Fruit fly (Drosophila melanogaster) whole organism, embryonic: Measurements from ENCODE around the gene Hecw.

ENCODE experiments used
- Atf-2 ChIP-seq: fragments of 200-800 bp; sonication (Bioruptor generic); optimal IDR thresholded peaks from 2 replicates; lab custom pipeline; 2016; ENCODE audit warnings: missing biosample characterization, missing genetic modification characterization
- B-H2 ChIP-seq: fragments of 200-800 bp; sonication (Bioruptor generic); optimal IDR thresholded peaks from 2 replicates; lab custom pipeline; 2018; ENCODE audit warnings: missing biosample characterization, mild to moderate bottlenecking, missing genetic modification characterization
- CG12219 ChIP-seq: fragments of 200-800 bp; sonication (Bioruptor generic); optimal IDR thresholded peaks from 3 replicates; lab custom pipeline; 2018; ENCODE audit warnings: missing biosample characterization, mild to moderate bottlenecking, missing genetic modification characterization
- CG12659 ChIP-seq: fragments of 200-800 bp; sonication (Bioruptor generic); optimal IDR thresholded peaks from 3 replicates; lab custom pipeline; 2017; ENCODE audit warnings: mild to moderate bottlenecking, missing biosample characterization, missing genetic modification reagents, missing genetic modification characterization
- CG14441 ChIP-seq: fragments of 200-800 bp; sonication (Bioruptor generic); IDR thresholded peaks from 2 replicates; pipeline ENCODE4 v1.3.6; 2022; ENCODE audit warnings: missing biosample characterization, missing genetic modification characterization
- CG15514 ChIP-seq: fragments of 200-800 bp; sonication (Bioruptor generic); optimal IDR thresholded peaks from 3 replicates; lab custom pipeline; 2017; ENCODE audit warnings: missing biosample characterization, missing genetic modification characterization, mild to moderate bottlenecking, moderate library complexity, missing genetic modification reagents
- CG15601 ChIP-seq: fragments of 200-800 bp; sonication (Bioruptor generic); optimal IDR thresholded peaks from 3 replicates; lab custom pipeline; 2019; ENCODE audit warnings: missing biosample characterization, mild to moderate bottlenecking, missing genetic modification characterization, moderate library complexity
- CG1602 ChIP-seq: fragments of 200-800 bp; sonication (Bioruptor generic); optimal IDR thresholded peaks from 3 replicates; lab custom pipeline; 2016; ENCODE audit warnings: missing biosample characterization, missing genetic modification characterization
- CG16815 ChIP-seq: fragments of 200-800 bp; sonication (Bioruptor generic); optimal IDR thresholded peaks from 3 replicates; lab custom pipeline; 2017; ENCODE audit warnings: missing biosample characterization, mild to moderate bottlenecking, missing genetic modification characterization
- CG17802 ChIP-seq: fragments of 200-800 bp; sonication (Bioruptor generic); optimal IDR thresholded peaks from 2 replicates; lab custom pipeline; 2018; ENCODE audit warnings: missing biosample characterization, mild to moderate bottlenecking, missing genetic modification characterization, moderate library complexity
- CG18262 ChIP-seq: fragments of 200-800 bp; optimal IDR thresholded peaks from 3 replicates; lab custom pipeline; 2019; ENCODE audit warnings: missing biosample characterization, mild to moderate bottlenecking, missing genetic modification characterization, moderate library complexity
- CG2116 ChIP-seq: fragments of 200-800 bp; sonication (Bioruptor generic); optimal IDR thresholded peaks from 3 replicates; lab custom pipeline; 2018; ENCODE audit warnings: missing biosample characterization, mild to moderate bottlenecking, missing genetic modification characterization
- CG34376 ChIP-seq: fragments of 200-800 bp; sonication (Bioruptor generic); optimal IDR thresholded peaks from 2 replicates; lab custom pipeline; 2018; ENCODE audit warnings: missing biosample characterization, mild to moderate bottlenecking, missing genetic modification characterization
- CG6791 ChIP-seq: fragments of 200-800 bp; sonication (Bioruptor generic); IDR thresholded peaks from 3 replicates; pipeline ENCODE4 v1.3.6; 2022; ENCODE audit warnings: missing biosample characterization, missing genetic modification characterization; ENCODE audit not compliant: partially characterized antibody
- CG7372 ChIP-seq: fragments of 200-800 bp; sonication (Bioruptor generic); IDR thresholded peaks from 2 replicates; pipeline ENCODE4 v1.3.6; 2022; ENCODE audit warnings: missing biosample characterization, missing genetic modification characterization
- CG7745 ChIP-seq: fragments of 200-800 bp; sonication (Bioruptor generic); optimal IDR thresholded peaks from 2 replicates; lab custom pipeline; 2018; ENCODE audit warnings: missing biosample characterization, mild to moderate bottlenecking, missing genetic modification characterization, moderate library complexity
- CG7987 ChIP-seq: fragments of 200-800 bp; sonication (Bioruptor generic); optimal IDR thresholded peaks from 2 replicates; lab custom pipeline; 2018; ENCODE audit warnings: missing biosample characterization, mild to moderate bottlenecking, missing genetic modification characterization, moderate library complexity
- CG8089 ChIP-seq: fragments of 200-800 bp; sonication (Bioruptor generic); optimal IDR thresholded peaks from 3 replicates; lab custom pipeline; 2016; ENCODE audit warnings: missing biosample characterization, missing genetic modification characterization
- CG8281 ChIP-seq: fragments of 200-800 bp; sonication (Bioruptor generic); optimal IDR thresholded peaks from 2 replicates; lab custom pipeline; 2018; ENCODE audit warnings: missing biosample characterization, mild to moderate bottlenecking, missing genetic modification characterization, moderate library complexity
- CG9727 ChIP-seq: fragments of 200-800 bp; sonication (Bioruptor generic); optimal IDR thresholded peaks from 3 replicates; lab custom pipeline; 2017; ENCODE audit warnings: missing biosample characterization, mild to moderate bottlenecking, missing genetic modification characterization
- CoRest ChIP-seq: fragments of 200-800 bp; sonication (Bioruptor generic); optimal IDR thresholded peaks from 3 replicates; lab custom pipeline; 2018; ENCODE audit warnings: missing biosample characterization, mild to moderate bottlenecking, missing genetic modification characterization, moderate library complexity
- Doc3 ChIP-seq: fragments of 200-800 bp; sonication (Bioruptor generic); IDR thresholded peaks from 3 replicates; pipeline ENCODE4 v1.3.6; 2022; ENCODE audit warnings: missing biosample characterization, missing genetic modification characterization; ENCODE audit not compliant: partially characterized antibody
- Dref ChIP-seq: fragments of 200-800 bp; sonication (Bioruptor generic); IDR thresholded peaks from 2 replicates; pipeline ENCODE4 v1.3.6; 2022; ENCODE audit warnings: missing biosample characterization, missing genetic modification characterization
- E2f2 ChIP-seq: fragments of 200-800 bp; sonication (Bioruptor generic); IDR thresholded peaks from 2 replicates; pipeline ENCODE4 v1.3.6; 2022; ENCODE audit warnings: missing biosample characterization, missing genetic modification characterization
- GATAe ChIP-seq: fragments of 200-800 bp; sonication (Bioruptor generic); conservative IDR thresholded peaks from 2 replicates; pipeline ENCODE4 v1.3.6; 2022; ENCODE audit warnings: missing biosample characterization, missing genetic modification characterization
- Gug ChIP-seq: fragments of 200-800 bp; sonication (Bioruptor generic); IDR thresholded peaks from 4 replicates; pipeline ENCODE4 v1.3.6; 2022; ENCODE audit warnings: missing biosample characterization, missing genetic modification characterization
- H15 ChIP-seq: fragments of 200-800 bp; sonication (Bioruptor generic); IDR thresholded peaks from 3 replicates; pipeline ENCODE4 v1.3.6; 2022; ENCODE audit warnings: missing biosample characterization, missing genetic modification characterization
- Meics ChIP-seq: fragments of 200-800 bp; sonication (Bioruptor generic); optimal IDR thresholded peaks from 2 replicates; lab custom pipeline; 2017; ENCODE audit warnings: missing biosample characterization, mild to moderate bottlenecking, missing genetic modification characterization
- Scr ChIP-seq: fragments of 200-800 bp; sonication (Bioruptor generic); IDR thresholded peaks from 2 replicates; pipeline ENCODE4 v1.3.6; 2022; ENCODE audit warnings: missing biosample characterization, missing genetic modification characterization; ENCODE audit not compliant: partially characterized antibody
- Sox102F ChIP-seq: fragments of 200-800 bp; sonication (Bioruptor generic); optimal IDR thresholded peaks from 2 replicates; lab custom pipeline; 2018; ENCODE audit warnings: missing biosample characterization, mild to moderate bottlenecking, missing genetic modification characterization, moderate library complexity
- Sry-β ChIP-seq: fragments of 200-800 bp; sonication (Bioruptor generic); optimal IDR thresholded peaks from 2 replicates; lab custom pipeline; 2018; ENCODE audit warnings: missing biosample characterization, mild to moderate bottlenecking, missing genetic modification characterization, moderate library complexity
- amos ChIP-seq: fragments of 200-800 bp; sonication (Bioruptor generic); IDR thresholded peaks from 2 replicates; pipeline ENCODE4 v1.3.6; 2022; ENCODE audit warnings: missing biosample characterization, missing genetic modification characterization; ENCODE audit not compliant: partially characterized antibody
- ara ChIP-seq: fragments of 200-800 bp; sonication (Bioruptor generic); IDR thresholded peaks from 2 replicates; pipeline ENCODE4 v1.3.6; 2022; ENCODE audit warnings: missing biosample characterization, missing genetic modification characterization
- chinmo ChIP-seq: fragments of 200-800 bp; sonication (Bioruptor generic); IDR thresholded peaks from 4 replicates; pipeline ENCODE4 v1.3.6; 2022; ENCODE audit warnings: missing biosample characterization, missing genetic modification characterization; ENCODE audit not compliant: partially characterized antibody
- chm ChIP-seq: fragments of 200-800 bp; sonication (Bioruptor generic); IDR thresholded peaks from 2 replicates; pipeline ENCODE4 v1.3.6; 2022; ENCODE audit warnings: missing biosample characterization, missing genetic modification characterization
- dimm ChIP-seq: fragments of 200-800 bp; sonication (Bioruptor generic); IDR thresholded peaks from 2 replicates; pipeline ENCODE4 v1.3.6; 2022; ENCODE audit warnings: missing biosample characterization, missing genetic modification characterization
- dpn ChIP-seq, 2 experiments: fragments of 200-800 bp; sonication (Bioruptor generic); optimal IDR thresholded peaks; 3 replicates each; lab custom pipeline; 2016; ENCODE audit warnings: missing biosample characterization in 2 of 2, missing genetic modification characterization in 2 of 2
- exex ChIP-seq: fragments of 200-800 bp; sonication (Bioruptor generic); optimal IDR thresholded peaks from 4 replicates; lab custom pipeline; 2018; ENCODE audit warnings: missing biosample characterization, mild to moderate bottlenecking, missing genetic modification characterization, moderate library complexity
- ftz-f1 ChIP-seq: fragments of 200-800 bp; sonication (Bioruptor generic); optimal IDR thresholded peaks from 2 replicates; lab custom pipeline; 2016; ENCODE audit warnings: missing biosample characterization, missing genetic modification characterization
- hb ChIP-seq: fragments of 200-800 bp; sonication (Bioruptor generic); IDR thresholded peaks from 3 replicates; pipeline ENCODE4 v1.3.6; 2022; ENCODE audit warnings: missing biosample characterization, missing genetic modification characterization; ENCODE audit not compliant: partially characterized antibody
- p53 ChIP-seq: fragments of 200-800 bp; sonication (Bioruptor generic); optimal IDR thresholded peaks from 2 replicates; lab custom pipeline; 2016; ENCODE audit warnings: missing biosample characterization, missing genetic modification characterization
- pum ChIP-seq: fragments of 200-800 bp; sonication (Bioruptor generic); optimal IDR thresholded peaks from 2 replicates; lab custom pipeline; 2016; ENCODE audit warnings: missing biosample characterization, missing genetic modification characterization
- ranshi ChIP-seq: fragments of 200-800 bp; sonication (Bioruptor generic); IDR thresholded peaks from 2 replicates; pipeline ENCODE4 v1.3.6; 2022; ENCODE audit warnings: missing biosample characterization, missing genetic modification characterization
- salm ChIP-seq: fragments of 200-800 bp; sonication (Bioruptor generic); optimal IDR thresholded peaks from 2 replicates; lab custom pipeline; 2018; ENCODE audit warnings: missing biosample characterization, mild to moderate bottlenecking, missing genetic modification characterization
- sim ChIP-seq: fragments of 200-800 bp; sonication (Bioruptor generic); IDR thresholded peaks from 2 replicates; pipeline ENCODE4 v1.3.6; 2022; ENCODE audit warnings: missing biosample characterization, missing genetic modification characterization
- tll ChIP-seq, 2 experiments: fragments of 200-800 bp in 1 of 2; fragments of >200 bp in 1 of 2; sonication (Bioruptor generic) in 1 of 2; optimal IDR thresholded peaks; 2 replicates each; lab custom pipeline; 2017 to 2019; ENCODE audit warnings: missing biosample characterization in 2 of 2, missing genetic modification characterization in 2 of 2, mild to moderate bottlenecking in 1 of 2, moderate library complexity in 1 of 2
- unpg ChIP-seq: fragments of 200-800 bp; sonication (Bioruptor generic); optimal IDR thresholded peaks from 3 replicates; lab custom pipeline; 2018; ENCODE audit warnings: missing biosample characterization, mild to moderate bottlenecking, missing genetic modification characterization, moderate library complexity
- vvl ChIP-seq: fragments of 200-800 bp; sonication (Bioruptor generic); IDR thresholded peaks from 2 replicates; pipeline ENCODE4 v1.3.6; 2022; ENCODE audit warnings: missing biosample characterization, missing genetic modification characterization

Hecw gene

DNA sequence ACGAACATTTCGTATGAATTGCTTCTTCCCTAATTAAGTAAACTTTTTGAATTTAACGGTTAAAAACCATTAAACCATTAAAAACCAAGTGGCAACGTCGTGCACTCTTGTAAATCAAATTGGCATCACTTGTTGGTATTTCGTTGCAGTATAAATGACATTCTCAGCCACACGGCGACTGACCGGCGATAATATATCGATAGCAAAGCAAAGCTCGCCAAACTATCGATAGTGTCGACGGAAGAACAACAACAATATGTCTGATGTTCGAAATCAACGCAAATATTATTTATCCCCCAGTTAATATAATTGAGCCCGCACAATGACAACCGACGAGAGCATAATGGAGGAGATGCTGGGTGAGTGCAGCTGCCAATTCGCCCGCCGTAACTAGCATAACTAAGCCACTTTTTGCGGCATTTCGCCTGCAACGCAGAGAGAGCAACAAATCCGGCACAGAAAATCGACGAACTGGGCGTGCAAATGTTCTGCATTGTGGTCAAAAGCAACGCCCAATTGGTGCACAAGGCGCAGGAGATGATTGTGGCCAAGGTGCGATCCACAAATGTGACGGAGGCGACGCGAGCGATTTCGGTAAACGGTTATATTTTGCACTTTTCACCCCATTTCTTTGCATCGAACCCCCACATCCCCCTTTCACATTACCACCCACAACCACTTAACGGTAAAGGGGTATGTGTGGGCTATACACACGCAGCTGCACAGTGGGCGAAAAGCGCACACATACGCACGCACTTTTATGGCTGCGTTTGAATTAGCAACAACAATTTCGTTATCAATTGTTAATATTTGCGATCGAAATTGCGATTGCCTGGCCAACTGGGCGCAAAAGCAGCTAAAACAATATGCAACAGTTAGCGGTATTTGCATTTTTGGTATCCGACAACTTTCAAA lies 7.7 kb upstream of the Hecw start, which contains the start of gene Gga (continued):
- peak; percentile 61 for TF ChIP-seq CG15514
- TF ChIP-seq CG12219 (GFP tag; lab: Kevin White, UChicago), result no peak
- no peak for TF ChIP-seq dimm
- TF ChIP-seq CG2116 (GFP tag; lab: Kevin White, UChicago), result peak; percentile 51
- TF ChIP-seq chinmo (GFP tag; lab: Robert Waterston, UW), result peak; percentile 95
- no peak for TF ChIP-seq CG9727
- no peak for TF ChIP-seq unpg
- TF ChIP-seq Sry-β (GFP tag; lab: Kevin White, UChicago), result no peak
- peak; percentile 69 for TF ChIP-seq E2f2
- TF ChIP-seq CoRest (tag; lab: Kevin White, UChicago), result peak; percentile 7
- peak; percentile 30; the same call in 1 of the 2 replicates for TF ChIP-seq ara (GFP tag; lab: Robert Waterston, UW)
- TF ChIP-seq CG14441 (GFP tag; lab: Robert Waterston, UW), result no peak
- TF ChIP-seq CG15601 (tag; lab: Kevin White, UChicago), result no peak
- TF ChIP-seq ranshi (GFP tag; lab: Robert Waterston, UW), result no peak
- TF ChIP-seq Gug (GFP tag; lab: Robert Waterston, UW), result no peak
- TF ChIP-seq exex (tag; lab: Kevin White, UChicago), result peak; percentile 57

- TF ChIP-seq GATAe (GFP tag; lab: Robert Waterston, UW) (no peak), CG6791 (GFP tag; lab: Robert Waterston, UW) (peak; percentile 69), CG34376 (GFP tag; lab: Kevin White, UChicago) (no peak), sim (no peak), Scr (GFP tag; lab: Robert Waterston, UW) (peak; percentile 69), CG17802 (tag; lab: Kevin White, UChicago) (no peak), Atf-2 (GFP tag; lab: Kevin White, UChicago) (no peak), dpn (GFP tag; optimal IDR thresholded peaks at IDR 0.05; lab: Kevin White, UChicago) (no peak), salm (no peak), Meics (GFP tag; lab: Kevin White, UChicago) (no peak), chm (GFP tag; lab: Robert Waterston, UW) (no peak), hb (peak; percentile 38; the same call in 1 of the 3 replicates), Sox102F (no peak), CG12659 (peak; percentile 6), CG8281 (no peak), ftz-f1 (GFP tag; lab: Kevin White, UChicago) (no peak), pum (GFP tag; lab: Kevin White, UChicago) (no peak), CG1602 (GFP tag; lab: Kevin White, UChicago) (no peak), Dref (GFP tag; lab: Robert Waterston, UW) (peak; percentile 82), CG7372 (GFP tag; lab: Robert Waterston, UW) (no peak), CG16815 (GFP tag; lab: Kevin White, UChicago) (no peak), vvl (GFP tag; lab: Robert Waterston, UW) (no peak), B-H2 (GFP tag; lab: Kevin White, UChicago) (no peak), CG7745 (tag; lab: Kevin White, UChicago) (no peak), H15 (GFP tag; lab: Robert Waterston, UW) (no peak), Doc3 (GFP tag; lab: Robert Waterston, UW) (peak; percentile 54; the same call in 1 of the 3 replicates), amos (GFP tag; lab: Robert Waterston, UW) (peak; percentile 69), p53 (GFP tag; lab: Kevin White, UChicago) (peak; percentile 6), tll (GFP tag; optimal IDR thresholded peaks at IDR 0.05; lab: Kevin White, UChicago) (no peak), CG18262 (tag; lab: Kevin White, UChicago) (no peak), CG7987 (GFP tag; lab: Kevin White, UChicago) (no peak), CG8089 (GFP tag; lab: Kevin White, UChicago) (no peak)
Measured at dm6 chrX:9605783-9606182, 3.0 kb upstream of the Hecw start, which contains the start of gene Lst8. Gene Lst8, minus strand, starts transcription at chrX:9605969.
